Worm (Caenorhabditis elegans) whole organism, L4 larva: ENCODE results near the gene F28C1.3.

Source experiments
- D1046.2 ChIP-seq: fragments of 200-800 bp; sonication (Bioruptor generic); IDR thresholded peaks from 2 replicates; pipeline ENCODE4 v1.3.6; 2022; ENCODE audit warnings: missing genetic modification characterization, missing compliant biosample characterization
- F49E8.2 ChIP-seq: sonication (generic microtip); optimal IDR thresholded peaks from 2 replicates; lab custom pipeline; 2016; ENCODE audit warnings: missing compliant biosample characterization, mild to moderate bottlenecking, missing genetic modification characterization, borderline replicate concordance
- R02D3.7 ChIP-seq: fragments of 150-350 bp; sonication (generic microtip); optimal IDR thresholded peaks from 3 replicates; lab custom pipeline; 2014; ENCODE audit warnings: missing biosample characterization, missing genetic modification characterization
- T20F7.1 ChIP-seq: fragments of 200-800 bp; sonication (Bioruptor generic); optimal IDR thresholded peaks from 2 replicates; lab custom pipeline; 2018; ENCODE audit warnings: mild to moderate bottlenecking, missing genetic modification characterization, missing compliant biosample characterization
- T26A8.4 ChIP-seq: fragments of 200-800 bp; sonication (Bioruptor generic); IDR thresholded peaks from 2 replicates; pipeline ENCODE4 v1.3.6; 2022; ENCODE audit warnings: missing genetic modification characterization, missing compliant biosample characterization
- Y48G9A.11 ChIP-seq: fragments of 200-800 bp; sonication (Bioruptor generic); IDR thresholded peaks from 2 replicates; pipeline ENCODE4 v1.3.6; 2022; ENCODE audit warnings: missing genetic modification reagents, missing genetic modification characterization, missing compliant biosample characterization
- ZK337.2 ChIP-seq: fragments of 200-800 bp; sonication (Bioruptor generic); IDR thresholded peaks from 2 replicates; pipeline ENCODE4 v1.3.6; 2022; ENCODE audit warnings: missing genetic modification reagents, missing genetic modification characterization, missing compliant biosample characterization
- ZK546.5 ChIP-seq, 2 experiments: sonication (generic microtip); optimal IDR thresholded peaks; 2 replicates each; lab custom pipeline; 2017; ENCODE audit warnings: missing biosample characterization in 2 of 2, missing genetic modification characterization in 2 of 2
- aha-1 ChIP-seq: fragments of 150-350 bp; peaks from one replicate; lab custom pipeline; 2014; ENCODE audit warnings: missing biosample characterization, missing genetic modification characterization
- arid-1 ChIP-seq: fragments of 200-800 bp; sonication (Bioruptor generic); conservative IDR thresholded peaks from 2 replicates; pipeline ENCODE4 v1.3.6; 2022; ENCODE audit warnings: missing genetic modification reagents, missing genetic modification characterization, missing compliant biosample characterization
- attf-4 ChIP-seq: sonication (generic microtip); optimal IDR thresholded peaks from 3 replicates; lab custom pipeline; 2017; ENCODE audit warnings: missing biosample characterization, missing genetic modification characterization
- ceh-44 ChIP-seq: fragments of 200-800 bp; sonication (Bioruptor generic); IDR thresholded peaks from 2 replicates; pipeline ENCODE4 v1.3.6; 2022; ENCODE audit warnings: missing genetic modification reagents, missing genetic modification characterization, missing compliant biosample characterization
- ces-1 ChIP-seq: fragments of 150-350 bp; sonication (generic microtip); optimal IDR thresholded peaks from 4 replicates; lab custom pipeline; 2014; ENCODE audit warnings: missing biosample characterization, missing genetic modification reagents, missing genetic modification characterization
- ctbp-1 ChIP-seq: fragments of 200-800 bp; sonication (Bioruptor generic); IDR thresholded peaks from 2 replicates; pipeline ENCODE4 v1.3.6; 2022; ENCODE audit warnings: missing genetic modification reagents, missing genetic modification characterization, missing compliant biosample characterization
- daf-8 ChIP-seq: fragments of 200-800 bp; sonication (Bioruptor generic); IDR thresholded peaks from 2 replicates; pipeline ENCODE4 v1.3.6; 2022; ENCODE audit warnings: missing genetic modification characterization, missing compliant biosample characterization
- dmd-6 ChIP-seq: fragments of 200-800 bp; sonication (Bioruptor generic); IDR thresholded peaks from 2 replicates; pipeline ENCODE4 v1.3.6; 2022; ENCODE audit warnings: missing genetic modification reagents, missing genetic modification characterization, missing compliant biosample characterization
- dmd-8 ChIP-seq: fragments of 200-800 bp; sonication (Bioruptor generic); IDR thresholded peaks from 2 replicates; pipeline ENCODE4 v1.3.6; 2022; ENCODE audit warnings: missing genetic modification characterization, missing compliant biosample characterization
- dmd-9 ChIP-seq: fragments of 200-800 bp; sonication (Bioruptor generic); IDR thresholded peaks from 2 replicates; pipeline ENCODE4 v1.3.6; 2022; ENCODE audit warnings: missing genetic modification reagents, missing genetic modification characterization, missing compliant biosample characterization
- dpl-1 ChIP-seq: fragments of 150-350 bp; optimal IDR thresholded peaks from 2 replicates; lab custom pipeline; 2014; ENCODE audit warnings: missing biosample characterization, missing genetic modification reagents, missing genetic modification characterization
- dve-1 ChIP-seq: sonication (generic microtip); optimal IDR thresholded peaks from 2 replicates; lab custom pipeline; 2017; ENCODE audit warnings: antibody characterized with exemption, mild to moderate bottlenecking, missing genetic modification characterization, missing compliant biosample characterization; ENCODE audit not compliant: insufficient read depth
- egl-27 ChIP-seq: sonication (generic microtip); optimal IDR thresholded peaks from 3 replicates; lab custom pipeline; 2017; ENCODE audit warnings: missing biosample characterization, missing genetic modification reagents, missing genetic modification characterization
- egl-43 ChIP-seq: fragments of 200-800 bp; sonication (Bioruptor generic); IDR thresholded peaks from 2 replicates; pipeline ENCODE4 v1.3.6; 2022; ENCODE audit warnings: missing genetic modification reagents, missing genetic modification characterization, missing compliant biosample characterization
- fos-1 ChIP-seq: fragments of 150-350 bp; optimal IDR thresholded peaks from 2 replicates; lab custom pipeline; 2014; ENCODE audit warnings: missing biosample characterization, missing genetic modification characterization
- gei-8 ChIP-seq: fragments of 200-800 bp; sonication (Bioruptor generic); optimal IDR thresholded peaks from 2 replicates; lab custom pipeline; 2018; ENCODE audit warnings: mild to moderate bottlenecking, missing genetic modification characterization, missing compliant biosample characterization
- hif-1 ChIP-seq, 2 experiments: sonication (generic microtip); optimal IDR thresholded peaks; 2 replicates each; lab custom pipeline; 2016 to 2017; ENCODE audit warnings: missing compliant biosample characterization in 2 of 2, missing genetic modification characterization in 2 of 2, missing genetic modification reagents in 2 of 2, missing genotype in 2 of 2, mild to moderate bottlenecking in 1 of 2
- hlh-11 ChIP-seq: fragments of 200-800 bp; sonication (Bioruptor generic); optimal IDR thresholded peaks from 2 replicates; lab custom pipeline; 2018; ENCODE audit warnings: mild to moderate bottlenecking, missing genetic modification characterization, missing compliant biosample characterization
- hlh-30 ChIP-seq: sonication (generic microtip); optimal IDR thresholded peaks from 2 replicates; lab custom pipeline; 2017; ENCODE audit warnings: antibody characterized with exemption, mild to moderate bottlenecking, missing genetic modification characterization, missing compliant biosample characterization; ENCODE audit not compliant: insufficient read depth
- hmg-1.1 ChIP-seq: fragments of 200-800 bp; sonication (Bioruptor generic); IDR thresholded peaks from 2 replicates; pipeline ENCODE4 v1.3.6; 2022; ENCODE audit warnings: missing genetic modification reagents, missing genetic modification characterization, missing compliant biosample characterization
- lim-7 ChIP-seq: fragments of 200-800 bp; sonication (Bioruptor generic); IDR thresholded peaks from 2 replicates; pipeline ENCODE4 v1.3.6; 2022; ENCODE audit warnings: missing genetic modification characterization, missing compliant biosample characterization
- lin-1 ChIP-seq: fragments of 200-800 bp; sonication (Bioruptor generic); IDR thresholded peaks from 2 replicates; pipeline ENCODE4 v1.3.6; 2022; ENCODE audit warnings: missing genetic modification reagents, missing genetic modification characterization, missing compliant biosample characterization
- lin-15B ChIP-seq: fragments of 150-350 bp; sonication (generic microtip); optimal IDR thresholded peaks from 3 replicates; lab custom pipeline; 2014; ENCODE audit warnings: missing biosample characterization, missing genetic modification characterization
- lin-39 ChIP-seq: fragments of 150-350 bp; optimal IDR thresholded peaks from 2 replicates; lab custom pipeline; 2014; ENCODE audit warnings: missing biosample characterization, missing genetic modification reagents, missing genetic modification characterization
- madf-9 ChIP-seq: fragments of 200-800 bp; sonication (Bioruptor generic); conservative IDR thresholded peaks from 2 replicates; pipeline ENCODE4 v1.3.6; 2022; ENCODE audit warnings: missing genetic modification reagents, missing genetic modification characterization, missing compliant biosample characterization
- mxl-2 ChIP-seq: fragments of 200-800 bp; sonication (Bioruptor generic); conservative IDR thresholded peaks from 2 replicates; pipeline ENCODE4 v1.3.6; 2022; ENCODE audit warnings: missing genetic modification reagents, missing genetic modification characterization, missing compliant biosample characterization
- nhr-10 ChIP-seq: fragments of 150-350 bp; optimal IDR thresholded peaks from 2 replicates; lab custom pipeline; 2014; ENCODE audit warnings: missing biosample characterization, missing genetic modification characterization
- nhr-11 ChIP-seq: fragments of 150-350 bp; optimal IDR thresholded peaks from 2 replicates; lab custom pipeline; 2014; ENCODE audit warnings: missing biosample characterization, missing genetic modification characterization
- nhr-237 ChIP-seq: sonication (generic microtip); optimal IDR thresholded peaks from 2 replicates; lab custom pipeline; 2017; ENCODE audit warnings: missing biosample characterization, missing genetic modification characterization
- nhr-28 ChIP-seq: fragments of 150-350 bp; optimal IDR thresholded peaks from 2 replicates; lab custom pipeline; 2014; ENCODE audit warnings: missing biosample characterization, missing genetic modification characterization
- nhr-41 ChIP-seq: fragments of 200-800 bp; sonication (Bioruptor generic); IDR thresholded peaks from 2 replicates; pipeline ENCODE4 v1.3.6; 2022; ENCODE audit warnings: missing genetic modification reagents, missing genetic modification characterization, missing compliant biosample characterization
- php-3 ChIP-seq: fragments of 200-800 bp; sonication (Bioruptor generic); IDR thresholded peaks from 2 replicates; pipeline ENCODE4 v1.3.6; 2022; ENCODE audit warnings: missing genetic modification reagents, missing genetic modification characterization, missing compliant biosample characterization
- saeg-2 ChIP-seq: fragments of 200-800 bp; sonication (Bioruptor generic); IDR thresholded peaks from 2 replicates; pipeline ENCODE4 v1.3.6; 2022; ENCODE audit warnings: missing genetic modification reagents, missing genetic modification characterization, missing compliant biosample characterization
- sdz-12 ChIP-seq: fragments of 200-800 bp; sonication (Bioruptor generic); optimal IDR thresholded peaks from 2 replicates; lab custom pipeline; 2018; ENCODE audit warnings: mild to moderate bottlenecking, missing genetic modification characterization, missing compliant biosample characterization
- set-16 ChIP-seq: fragments of 200-800 bp; sonication (Bioruptor generic); IDR thresholded peaks from 2 replicates; pipeline ENCODE4 v1.3.6; 2022; ENCODE audit warnings: missing genetic modification reagents, missing genetic modification characterization, missing compliant biosample characterization
- skn-1 ChIP-seq: fragments of 150-350 bp; optimal IDR thresholded peaks from 2 replicates; lab custom pipeline; 2014; ENCODE audit warnings: missing biosample characterization, missing genetic modification characterization
- snpc-1.2 ChIP-seq: fragments of 200-800 bp; sonication (Bioruptor generic); IDR thresholded peaks from 2 replicates; pipeline ENCODE4 v1.3.6; 2022; ENCODE audit warnings: missing genetic modification reagents, missing genetic modification characterization, missing compliant biosample characterization
- snpc-4 ChIP-seq: fragments of 150-350 bp; optimal IDR thresholded peaks from 2 replicates; lab custom pipeline; 2014; ENCODE audit warnings: missing biosample characterization, missing genetic modification characterization
- spr-1 ChIP-seq: sonication (generic microtip); optimal IDR thresholded peaks from 2 replicates; lab custom pipeline; 2016; ENCODE audit warnings: mild to moderate bottlenecking, missing genetic modification characterization, missing compliant biosample characterization
- tag-97 ChIP-seq: fragments of 200-800 bp; sonication (Bioruptor generic); IDR thresholded peaks from 2 replicates; pipeline ENCODE4 v1.3.6; 2022; ENCODE audit warnings: missing genetic modification characterization, missing compliant biosample characterization
- unc-39 ChIP-seq: sonication (generic microtip); optimal IDR thresholded peaks from 2 replicates; lab custom pipeline; 2017; ENCODE audit warnings: missing biosample characterization, missing genetic modification characterization
- vab-7 ChIP-seq: fragments of 200-800 bp; sonication (Bioruptor generic); IDR thresholded peaks from 2 replicates; pipeline ENCODE4 v1.3.6; 2022; ENCODE audit warnings: missing genetic modification reagents, missing genetic modification characterization, missing compliant biosample characterization
- zag-1 ChIP-seq: fragments of 150-350 bp; optimal IDR thresholded peaks from 2 replicates; lab custom pipeline; 2014; ENCODE audit warnings: missing biosample characterization, missing genetic modification characterization
- zip-2 ChIP-seq: fragments of 150-350 bp; optimal IDR thresholded peaks from 2 replicates; lab custom pipeline; 2014; ENCODE audit warnings: missing biosample characterization, missing genetic modification characterization

The F28C1.3 gene

DNA sequence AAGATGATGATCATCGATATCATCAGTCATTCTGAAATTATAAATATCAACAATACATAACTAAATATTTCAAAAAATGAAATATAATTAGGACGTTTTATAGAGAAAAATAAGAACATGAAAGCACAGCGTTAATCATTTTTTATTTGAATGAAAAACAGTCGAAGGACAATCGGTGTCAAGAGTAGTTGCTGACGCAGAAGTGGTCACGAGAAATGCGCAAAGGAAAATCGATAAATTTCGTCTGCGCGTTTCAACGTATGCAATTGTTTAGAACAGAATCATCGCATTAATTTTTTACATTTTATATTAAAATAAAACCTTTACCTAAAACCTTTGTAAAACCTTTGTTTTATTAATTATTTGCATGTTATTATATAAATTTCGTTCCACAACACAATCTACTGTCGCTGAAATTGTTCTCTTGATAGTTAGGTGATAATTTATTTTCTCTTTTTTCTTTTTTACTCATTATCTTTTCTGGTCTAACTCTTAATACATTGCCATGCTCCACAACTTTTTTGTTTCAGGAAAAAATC lies 29.3 kb downstream of the F28C1.3 start, which contains the start of the genes W04D2.4 and rbm-25 (continued):
- TF ChIP-seq hmg-1.1 (GFP tag; lab: Robert Waterston, UW) = no peak
- TF ChIP-seq dve-1 (tag; lab: Kevin White, UChicago) = peak; percentile 82
- no peak for TF ChIP-seq skn-1 (tag; lab: Kevin White, UChicago)
- no peak for TF ChIP-seq nhr-10
- no peak for TF ChIP-seq dmd-8 (GFP tag; lab: Robert Waterston, UW)
- TF ChIP-seq spr-1 (tag; lab: Kevin White, UChicago) = peak; percentile 56
- no peak for TF ChIP-seq nhr-41
- TF ChIP-seq lin-1 (GFP tag; lab: Robert Waterston, UW) = no peak
- peak; percentile 81 for TF ChIP-seq dpl-1 (GFP tag; lab: Kevin White, UChicago)
- no peak for TF ChIP-seq php-3
- no peak for TF ChIP-seq mxl-2 (GFP tag; lab: Robert Waterston, UW)
- no peak for TF ChIP-seq ces-1 (GFP tag; lab: Kevin White, UChicago)
- TF ChIP-seq D1046.2 (GFP tag; lab: Robert Waterston, UW) = no peak
- TF ChIP-seq nhr-237 (tag; lab: Kevin White, UChicago) = no peak
- TF ChIP-seq Y48G9A.11 (GFP tag; lab: Robert Waterston, UW) = no peak
- TF ChIP-seq ZK337.2 (GFP tag; lab: Robert Waterston, UW) = no peak
- no peak for TF ChIP-seq R02D3.7 (tag; lab: Kevin White, UChicago)
- no peak for TF ChIP-seq ceh-44
- TF ChIP-seq gei-8 = no peak
- no peak for TF ChIP-seq hif-1 (tag; optimal IDR thresholded peaks at IDR 0.05; lab: Kevin White, UChicago)
- no peak for TF ChIP-seq attf-4
- TF ChIP-seq unc-39 (tag; lab: Kevin White, UChicago) = no peak
- no peak for TF ChIP-seq saeg-2 (GFP tag; lab: Robert Waterston, UW)
- peak; percentile 56 for TF ChIP-seq hlh-11
- TF ChIP-seq lin-39 (tag; lab: Kevin White, UChicago) = no peak
- no peak for TF ChIP-seq dmd-9 (GFP tag; lab: Robert Waterston, UW)
- TF ChIP-seq tag-97 (GFP tag; lab: Robert Waterston, UW) = no peak
- peak; percentile 69 for TF ChIP-seq T26A8.4 (GFP tag; lab: Robert Waterston, UW)
- no peak for TF ChIP-seq madf-9 (GFP tag; lab: Robert Waterston, UW)
- TF ChIP-seq lin-15B (tag; lab: Kevin White, UChicago) = no peak
- TF ChIP-seq egl-27 (tag; lab: Kevin White, UChicago) = no peak
- TF ChIP-seq lim-7 (GFP tag; lab: Robert Waterston, UW) = no peak
- no peak for TF ChIP-seq nhr-11 (tag; lab: Kevin White, UChicago)
- no peak for TF ChIP-seq zag-1 (tag; lab: Kevin White, UChicago)
- TF ChIP-seq hlh-30 (tag; lab: Kevin White, UChicago) = peak; percentile 63
- TF ChIP-seq vab-7 (GFP tag; lab: Robert Waterston, UW) = no peak
- TF ChIP-seq ctbp-1 = 0 out of 2 replicates have a peak, but pooled peaks have one; percentile 52
- no peak for TF ChIP-seq snpc-4 (tag; lab: Kevin White, UChicago)
- no peak for TF ChIP-seq daf-8 (GFP tag; lab: Robert Waterston, UW)
- no peak for TF ChIP-seq zip-2 (tag; lab: Kevin White, UChicago)
- TF ChIP-seq dmd-6 = peak; percentile 63
- no peak for TF ChIP-seq F49E8.2 (tag; lab: Kevin White, UChicago)
- peak; percentile 41 for TF ChIP-seq nhr-28 (tag; lab: Kevin White, UChicago)
- TF ChIP-seq ZK546.5 (tag; optimal IDR thresholded peaks at IDR 0.05; lab: Kevin White, UChicago) = no peak
- TF ChIP-seq arid-1 = no peak
- no peak for TF ChIP-seq egl-43 (GFP tag; lab: Robert Waterston, UW)
- TF ChIP-seq aha-1 (tag; lab: Kevin White, UChicago) = peak; percentile 78
- TF ChIP-seq set-16 (GFP tag; lab: Robert Waterston, UW) = no peak
- no peak for TF ChIP-seq snpc-1.2 (GFP tag; lab: Robert Waterston, UW)
- no peak for TF ChIP-seq fos-1 (tag; lab: Kevin White, UChicago)
- no peak for TF ChIP-seq sdz-12 (GFP tag; lab: Kevin White, UChicago)
- peak; percentile 80 for TF ChIP-seq T20F7.1 (GFP tag; lab: Kevin White, UChicago)
